Fruit fly (Drosophila melanogaster) S2 (cell line): ENCODE results near the gene DNAlig3.

ENCODE experiments used
- CG8478 ChIP-seq: fragments of >200 bp; optimal IDR thresholded peaks from 2 replicates; lab custom pipeline; 2018
- CTCF ChIP-seq, 2 experiments: fragments of >200 bp; optimal IDR thresholded peaks; 2 replicates each; lab custom pipeline; 2018

- TF ChIP-seq CG8478 (lab: Kevin White, UChicago) (no peak), CTCF (optimal IDR thresholded peaks at IDR 0.05; lab: Kevin White, UChicago) (no peak)
Observed at dm6 chr3R:12386965-12387364, 14.7 kb downstream of the DNAlig3 start, which contains the start of gene CG33098.
